Worm (Caenorhabditis elegans): Measurements from ENCODE around the gene K02E7.12.

Gene K02E7.12

DNA sequence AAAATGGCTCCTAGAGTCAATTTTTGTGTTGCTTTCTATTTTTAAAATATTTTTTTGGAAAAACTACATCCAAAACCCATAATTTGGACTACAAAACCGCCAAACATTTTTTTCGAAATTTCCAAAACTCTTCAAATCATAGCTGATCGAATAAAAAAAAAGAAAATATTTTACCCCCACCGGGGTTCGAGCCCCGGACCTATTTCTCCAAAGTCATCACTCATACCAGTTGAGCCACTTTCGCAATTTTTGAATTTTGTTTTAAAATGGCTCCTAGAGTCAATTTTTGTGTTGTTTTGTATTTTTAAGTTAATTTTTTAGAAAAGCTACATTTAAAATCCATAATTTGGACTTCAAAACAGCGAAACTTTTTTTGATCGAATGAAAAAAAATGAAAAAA lies 14.6 kb downstream of the K02E7.12 start:
- TF ChIP-seq nhr-28 (tag; optimal IDR thresholded peaks at IDR 0.05) (no peak), hlh-1 (tag; optimal IDR thresholded peaks at IDR 0.05) (no peak), blmp-1 (tag; optimal IDR thresholded peaks at IDR 0.05) (no peak), drap-1 (GFP tag; optimal IDR thresholded peaks at IDR 0.05) (no peak), nhr-2 (tag; optimal IDR thresholded peaks at IDR 0.05) (no peak), tbx-8 (GFP tag; optimal IDR thresholded peaks at IDR 0.05) (no peak), ces-1 (GFP tag; optimal IDR thresholded peaks at IDR 0.05) (no peak), unc-62 (GFP tag; optimal IDR thresholded peaks at IDR 0.05) (no peak), ceh-39 (tag; optimal IDR thresholded peaks at IDR 0.05) (no peak), lsy-2 (tag; optimal IDR thresholded peaks at IDR 0.05) (no peak), mep-1 (tag; optimal IDR thresholded peaks at IDR 0.05) (no peak), snpc-4 (tag; optimal IDR thresholded peaks at IDR 0.05) (no peak), M03D4.4 (tag; optimal IDR thresholded peaks at IDR 0.05) (no peak)

DNA sequence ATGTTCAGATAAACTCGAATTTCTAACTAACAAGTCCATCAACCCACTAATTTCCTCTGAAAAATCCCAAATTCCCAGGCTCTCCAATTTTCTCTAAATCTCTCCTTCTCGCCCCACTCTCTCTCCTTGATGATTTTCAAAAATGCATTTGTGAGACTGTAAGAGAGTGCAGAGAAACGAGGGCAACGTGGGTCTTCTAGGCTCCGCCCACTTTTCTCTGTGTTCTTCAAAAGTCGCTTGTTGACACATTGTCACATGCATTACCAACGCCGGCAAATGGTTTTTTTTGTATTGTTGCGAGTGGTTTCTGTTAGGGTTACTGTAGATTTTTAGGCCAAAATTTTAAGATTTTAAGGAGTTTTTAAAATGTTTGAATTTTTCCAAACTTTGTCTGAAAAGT lies 15.5 kb downstream of the K02E7.12 start:
- TF ChIP-seq ces-1 (GFP tag; optimal IDR thresholded peaks at IDR 0.05) = no peak
- no peak for TF ChIP-seq flh-1 (GFP tag; optimal IDR thresholded peaks at IDR 0.05)
- no peak for TF ChIP-seq lin-13 (tag; optimal IDR thresholded peaks at IDR 0.05)
- TF ChIP-seq nhr-2 (tag; optimal IDR thresholded peaks at IDR 0.05) = no peak
- no peak for TF ChIP-seq mep-1 (tag; optimal IDR thresholded peaks at IDR 0.05)
- TF ChIP-seq ceh-83 (GFP tag; optimal IDR thresholded peaks at IDR 0.05) = no peak
- TF ChIP-seq pha-4 (tag; optimal IDR thresholded peaks at IDR 0.05) = no peak
- TF ChIP-seq nhr-76 (tag; optimal IDR thresholded peaks at IDR 0.05) = no peak
- no peak for TF ChIP-seq unc-62 (GFP tag; optimal IDR thresholded peaks at IDR 0.05)
- no peak for TF ChIP-seq unc-39 (tag; optimal IDR thresholded peaks at IDR 0.05)
- TF ChIP-seq ceh-39 (tag; optimal IDR thresholded peaks at IDR 0.05) = no peak
- TF ChIP-seq ztf-11 (tag; optimal IDR thresholded peaks at IDR 0.05) = no peak
- no peak for TF ChIP-seq bed-3 (GFP tag; optimal IDR thresholded peaks at IDR 0.05)
- no peak for TF ChIP-seq zip-8 (tag; optimal IDR thresholded peaks at IDR 0.05)
- no peak for TF ChIP-seq blmp-1 (tag; optimal IDR thresholded peaks at IDR 0.05)
- TF ChIP-seq lin-32 (GFP tag; optimal IDR thresholded peaks at IDR 0.05) = no peak
- TF ChIP-seq elt-3 (tag; optimal IDR thresholded peaks at IDR 0.05) = no peak
- no peak for TF ChIP-seq tbx-8 (GFP tag; optimal IDR thresholded peaks at IDR 0.05)
- no peak for TF ChIP-seq drap-1 (GFP tag; optimal IDR thresholded peaks at IDR 0.05)

DNA sequence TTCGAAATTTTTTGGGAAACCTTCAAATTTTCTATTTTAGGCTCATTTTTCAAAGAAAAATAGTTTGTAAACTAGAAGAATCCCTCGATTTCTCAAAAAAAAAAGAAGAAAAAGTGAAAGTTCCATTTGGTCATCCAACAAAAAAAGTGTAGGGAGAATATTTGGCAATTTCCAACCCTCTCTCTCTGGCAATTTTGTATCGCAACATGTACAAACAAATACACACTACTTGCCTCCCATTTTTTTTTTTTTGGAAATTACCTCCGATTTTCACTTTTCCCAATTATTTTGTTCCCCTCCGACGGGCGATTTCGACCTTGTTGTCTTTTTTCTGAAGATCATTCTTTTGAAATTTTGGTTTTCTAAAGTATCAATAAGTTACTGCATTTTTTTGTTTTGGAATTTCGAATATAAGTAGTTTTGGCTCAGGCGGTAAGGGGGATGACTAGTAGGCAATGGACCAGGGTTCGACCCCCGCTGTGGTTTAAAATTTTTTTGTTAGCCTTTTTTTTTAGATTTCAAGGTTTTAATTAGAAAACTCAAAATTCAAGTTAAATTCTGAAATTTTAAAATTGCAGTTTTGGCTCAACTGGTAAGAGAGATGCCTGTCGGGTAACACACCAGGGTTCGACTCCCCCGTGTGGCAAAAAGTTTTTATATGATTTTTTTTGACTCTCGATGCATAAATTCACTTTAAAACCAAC lies 17.7 kb downstream of the K02E7.12 start:
- TF ChIP-seq cnd-1 (tag; optimal IDR thresholded peaks at IDR 0.05) = no peak
- no peak for TF ChIP-seq unc-62 (GFP tag; optimal IDR thresholded peaks at IDR 0.05)
- TF ChIP-seq nhr-12 (tag; optimal IDR thresholded peaks at IDR 0.05) = no peak
- no peak for TF ChIP-seq nhr-28 (tag; optimal IDR thresholded peaks at IDR 0.05)
- TF ChIP-seq flh-1 (GFP tag; optimal IDR thresholded peaks at IDR 0.05) = no peak
- TF ChIP-seq nhr-2 (tag; optimal IDR thresholded peaks at IDR 0.05) = no peak
- no peak for TF ChIP-seq nhr-76 (tag; optimal IDR thresholded peaks at IDR 0.05)
- TF ChIP-seq pha-4 (tag; optimal IDR thresholded peaks at IDR 0.05) = no peak
- no peak for TF ChIP-seq bed-3 (GFP tag; optimal IDR thresholded peaks at IDR 0.05)
- no peak for TF ChIP-seq elt-3 (tag; optimal IDR thresholded peaks at IDR 0.05)
- no peak for TF ChIP-seq ham-2 (GFP tag; optimal IDR thresholded peaks at IDR 0.05)
- TF ChIP-seq unc-120 (tag; optimal IDR thresholded peaks at IDR 0.05; ENCODE audit: poor library complexity, severe bottlenecking) = no peak
- no peak for TF ChIP-seq sptf-1 (tag; optimal IDR thresholded peaks at IDR 0.05)
- TF ChIP-seq mep-1 (tag; optimal IDR thresholded peaks at IDR 0.05) = no peak
- TF ChIP-seq ces-1 (GFP tag; optimal IDR thresholded peaks at IDR 0.05) = no peak
- TF ChIP-seq drap-1 (GFP tag; optimal IDR thresholded peaks at IDR 0.05) = no peak
- no peak for TF ChIP-seq blmp-1 (tag; optimal IDR thresholded peaks at IDR 0.05)
- no peak for TF ChIP-seq lin-13 (tag; optimal IDR thresholded peaks at IDR 0.05)
- TF ChIP-seq ztf-11 (tag; optimal IDR thresholded peaks at IDR 0.05) = no peak
- no peak for TF ChIP-seq ceh-43 (GFP tag; optimal IDR thresholded peaks at IDR 0.05)

DNA sequence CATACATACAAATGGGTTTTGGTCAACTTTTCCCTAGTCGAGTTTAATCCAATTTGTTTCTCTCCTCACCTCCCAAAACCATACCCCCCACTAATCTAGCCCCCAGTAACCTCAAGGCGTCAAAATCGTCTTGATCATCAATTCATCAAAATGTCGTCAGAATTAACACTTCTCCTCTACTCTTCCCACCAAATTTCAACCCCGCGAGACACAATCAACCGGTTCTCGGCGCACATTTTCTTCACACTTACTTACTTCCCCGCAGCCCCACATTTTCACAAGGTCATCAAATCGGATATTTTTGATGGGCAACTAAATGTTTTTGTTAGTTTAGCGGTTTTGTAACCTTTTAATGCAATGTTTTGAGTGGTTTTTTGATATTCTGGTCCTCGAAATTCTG lies 19.8 kb downstream of the K02E7.12 start:
- TF ChIP-seq nhr-28 (tag; optimal IDR thresholded peaks at IDR 0.05) (no peak), elt-3 (tag; optimal IDR thresholded peaks at IDR 0.05) (no peak), unc-120 (tag; optimal IDR thresholded peaks at IDR 0.05; ENCODE audit: poor library complexity, severe bottlenecking) (no peak), elt-1 (tag; optimal IDR thresholded peaks at IDR 0.05; ENCODE audit: borderline replicate concordance, insufficient read depth) (no peak), mep-1 (tag; optimal IDR thresholded peaks at IDR 0.05) (no peak)

Measured in whole organism, mixed stage, embryonic.